Worm (Caenorhabditis elegans): ENCODE measurements around the gene C50B6.7.

DNA sequence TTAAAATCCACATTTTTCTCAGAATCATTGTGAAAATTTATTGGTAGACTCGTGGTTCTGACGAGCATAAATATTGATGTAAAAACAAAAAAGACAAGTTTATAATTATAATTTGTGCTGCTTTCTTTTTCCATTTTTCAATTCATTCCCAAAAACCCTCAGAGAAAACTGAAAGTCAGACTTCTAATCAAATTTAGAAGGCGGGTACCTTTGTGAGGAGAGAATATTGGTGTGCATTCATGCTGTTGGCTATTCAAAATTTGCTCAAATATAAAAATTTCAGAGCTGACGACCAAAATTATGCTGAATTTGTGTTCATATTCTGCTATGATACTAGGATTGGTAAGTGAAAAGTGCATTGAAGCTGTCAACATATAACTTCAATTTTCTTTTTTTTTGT, 42.2 kb upstream of the C50B6.7 start, which contains the start of gene srx-125:
- TF ChIP-seq zip-4 (GFP tag; optimal IDR thresholded peaks at IDR 0.05): no peak
- TF ChIP-seq rnt-1 (tag; optimal IDR thresholded peaks at IDR 0.05): no peak
- TF ChIP-seq snpc-4 (tag; optimal IDR thresholded peaks at IDR 0.05): no peak
- TF ChIP-seq sptf-1 (tag; optimal IDR thresholded peaks at IDR 0.05): no peak
